Fruit fly (Drosophila melanogaster): Measurements from ENCODE around the gene qin.
A peak's percentile ranks its signal among the peaks of the same experiment; 100 is the strongest.

qin gene

DNA sequence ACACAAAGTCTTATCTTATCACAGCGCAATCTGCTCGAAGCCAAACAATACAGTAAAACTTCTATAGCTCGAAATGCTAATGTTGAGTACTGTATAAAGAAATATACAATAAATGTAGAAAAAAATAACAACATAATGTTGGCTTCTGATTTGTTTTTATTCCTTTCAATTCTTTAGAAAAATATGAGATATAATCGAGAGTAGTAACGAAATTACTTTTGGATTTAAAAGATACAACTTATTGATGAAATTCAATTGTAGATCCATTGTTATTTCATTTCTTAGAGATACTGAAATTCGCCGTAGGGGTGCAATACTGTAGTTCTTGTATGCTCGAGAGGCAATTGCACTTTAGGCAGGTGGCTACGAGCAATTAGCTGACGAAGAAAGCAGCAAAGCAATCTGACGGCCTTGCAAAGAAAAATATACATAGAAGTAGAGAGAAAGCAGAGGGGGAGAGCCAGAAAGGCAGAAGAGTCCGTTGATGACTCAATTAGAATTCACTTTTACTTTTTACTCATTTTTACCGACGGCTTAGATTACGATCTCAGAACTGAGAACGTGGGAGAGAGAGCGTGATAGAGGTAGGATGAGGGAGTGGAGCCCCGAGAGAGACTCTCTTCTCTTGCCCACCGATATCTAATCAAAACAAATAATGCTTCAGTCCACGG lies 79.7 kb downstream of the qin start (continued):
- TF ChIP-seq sug (tag; optimal IDR thresholded peaks at IDR 0.05) (no peak), Max (GFP tag; optimal IDR thresholded peaks at IDR 0.05) (peak; percentile 18), CrebB (tag; optimal IDR thresholded peaks at IDR 0.05) (no peak), Ets97D (GFP tag; optimal IDR thresholded peaks at IDR 0.05) (no peak), da (GFP tag; optimal IDR thresholded peaks at IDR 0.05) (no peak), CG11723 (GFP tag; optimal IDR thresholded peaks at IDR 0.05) (no peak), Ravus (GFP tag; IDR thresholded peaks at IDR 0.05) (no peak), gcm (GFP tag; optimal IDR thresholded peaks at IDR 0.05) (peak; percentile 51), CG12219 (GFP tag; optimal IDR thresholded peaks at IDR 0.05) (no peak), Sin3A (optimal IDR thresholded peaks at IDR 0.05) (no peak), HLH3B (GFP tag; IDR thresholded peaks at IDR 0.05) (no peak), Neu2 (GFP tag; optimal IDR thresholded peaks at IDR 0.05; ENCODE audit: borderline replicate concordance) (no peak), CG8765 (GFP tag; IDR thresholded peaks at IDR 0.05) (no peak), CG30431 (GFP tag; optimal IDR thresholded peaks at IDR 0.05) (no peak), CG11085 (GFP tag; IDR thresholded peaks at IDR 0.05) (0 out of 2 replicates have a peak, but pooled peaks have one; percentile 31), Antp (GFP tag; optimal IDR thresholded peaks at IDR 0.05) (no peak), CG13123 (GFP tag; optimal IDR thresholded peaks at IDR 0.05) (no peak), CG12744 (GFP tag; optimal IDR thresholded peaks at IDR 0.05) (no peak), stc (GFP tag; IDR thresholded peaks at IDR 0.05) (no peak), CG9727 (GFP tag; optimal IDR thresholded peaks at IDR 0.05) (peak; percentile 41), HLH4C (GFP tag; IDR thresholded peaks at IDR 0.05; ENCODE audit: partially characterized antibody) (no peak), peb (GFP tag; IDR thresholded peaks at IDR 0.05) (0 out of 2 replicates have a peak, but pooled peaks have one; percentile 7), CG17385 (GFP tag; optimal IDR thresholded peaks at IDR 0.05) (peak; percentile 40), CG8290 (GFP tag; optimal IDR thresholded peaks at IDR 0.05) (no peak), CG8290 (tag; optimal IDR thresholded peaks at IDR 0.05) (no peak), CG6654 (GFP tag; optimal IDR thresholded peaks at IDR 0.05) (no peak), CG2116 (GFP tag; optimal IDR thresholded peaks at IDR 0.05) (no peak), ash1 (GFP tag; optimal IDR thresholded peaks at IDR 0.05) (no peak), slou (GFP tag; optimal IDR thresholded peaks at IDR 0.05) (no peak), CG14667 (GFP tag; IDR thresholded peaks at IDR 0.05) (no peak), bab2 (GFP tag; optimal IDR thresholded peaks at IDR 0.05) (peak; percentile 64), H15 (GFP tag; IDR thresholded peaks at IDR 0.05) (no peak), p53 (GFP tag; optimal IDR thresholded peaks at IDR 0.05) (no peak), CG10321 (GFP tag; IDR thresholded peaks at IDR 0.05) (no peak), pho (GFP tag; optimal IDR thresholded peaks at IDR 0.05) (no peak), NFAT (GFP tag; IDR thresholded peaks at IDR 0.05) (peak; percentile 10; the same call in 1 of the 2 replicates), ap (GFP tag; IDR thresholded peaks at IDR 0.05) (no peak), danr (GFP tag; IDR thresholded peaks at IDR 0.05) (no peak), CG6683 (GFP tag; optimal IDR thresholded peaks at IDR 0.05) (no peak), prd (optimal IDR thresholded peaks at IDR 0.05) (no peak), prd (GFP tag; IDR thresholded peaks at IDR 0.05) (peak; percentile 51), CG4424 (GFP tag; optimal IDR thresholded peaks at IDR 0.05) (peak; percentile 38), CG6272 (GFP tag; IDR thresholded peaks at IDR 0.05) (no peak), kni (GFP tag; optimal IDR thresholded peaks at IDR 0.05) (no peak), stwl (tag; optimal IDR thresholded peaks at IDR 0.05) (no peak), CG34422 (GFP tag; IDR thresholded peaks at IDR 0.05) (no peak), Mad (GFP tag; optimal IDR thresholded peaks at IDR 0.05) (no peak), Hr51 (GFP tag; optimal IDR thresholded peaks at IDR 0.05) (peak in 1 of 2 experiments; percentile 57), CG10274 (GFP tag; optimal IDR thresholded peaks at IDR 0.05) (no peak), YL-1 (GFP tag; optimal IDR thresholded peaks at IDR 0.05) (no peak), Hr78 (GFP tag; optimal IDR thresholded peaks at IDR 0.05) (no peak), CG15601 (tag; optimal IDR thresholded peaks at IDR 0.05) (peak; percentile 44)

All from whole organism, embryonic.